Worm (Caenorhabditis elegans): ENCODE results near the gene T20G5.8.
"Not testable (repeated sequence)": the region's sequence is repeated elsewhere in the genome, so short reads cannot be mapped to it uniquely, and the experiment has no call there.

Gene T20G5.8

DNA sequence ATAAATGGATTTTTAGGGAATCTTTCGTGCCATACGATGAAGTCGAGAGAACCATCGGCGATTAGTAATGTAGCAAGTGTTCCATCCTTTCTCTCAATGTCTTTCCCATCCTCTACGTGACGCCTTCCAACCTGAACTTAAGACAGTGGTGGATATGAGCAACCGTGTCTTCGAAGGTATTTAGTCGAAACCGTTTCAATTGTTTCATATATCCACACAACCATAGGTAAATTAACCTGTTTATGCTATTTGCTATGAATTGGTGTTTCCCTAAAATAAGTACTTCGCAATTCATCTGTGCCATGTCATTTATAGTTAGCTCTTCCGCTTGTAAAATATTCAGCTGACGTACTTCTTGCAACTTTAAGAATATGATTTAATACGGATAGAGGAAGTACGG, 3.2 kb upstream of the T20G5.8 start:
- TF ChIP-seq unc-62 (GFP tag; optimal IDR thresholded peaks at IDR 0.05): no peak

ce11 chrIII:10196796-10197195, 2.4 kb upstream of the T20G5.8 start:
- TF ChIP-seq unc-62 (GFP tag; optimal IDR thresholded peaks at IDR 0.05): no peak

- TF ChIP-seq unc-62 (GFP tag; optimal IDR thresholded peaks at IDR 0.05): no peak
Measured at ce11 chrIII:10197416-10197815, 1.7 kb upstream of the T20G5.8 start, which contains the start of gene dod-6. TSS of gene dod-6 (plus strand) at chrIII:10197716.

- no peak for TF ChIP-seq unc-62 (GFP tag; optimal IDR thresholded peaks at IDR 0.05)
Measured at ce11 chrIII:10201235-10201634, 2.1 kb downstream of the T20G5.8 start, which contains the start of the genes T20G5.13 and T20G5.12. TSS of gene T20G5.13 (minus strand) at chrIII:10201335. TSS of gene T20G5.12 (plus strand) at chrIII:10201604.

DNA sequence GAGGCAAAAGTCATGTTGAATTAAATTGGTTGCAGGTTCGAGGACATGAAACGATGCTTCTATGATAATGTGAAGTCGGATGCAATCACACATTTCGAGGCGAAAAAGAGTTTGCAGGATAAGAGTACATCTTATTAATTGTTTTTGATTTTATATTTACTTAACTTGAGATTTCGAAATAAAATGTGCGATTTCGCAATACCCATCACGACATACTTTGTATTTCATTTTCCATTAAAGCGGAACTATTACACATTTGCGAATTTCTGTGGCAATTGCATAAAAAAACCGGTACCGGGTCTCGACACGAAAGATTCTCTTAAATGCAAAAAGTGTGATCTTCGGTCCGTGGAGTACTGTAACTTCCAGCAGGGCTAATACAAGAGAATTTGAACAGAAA, 3.2 kb downstream of the T20G5.8 start:
- TF ChIP-seq unc-62 (GFP tag; optimal IDR thresholded peaks at IDR 0.05): no peak

DNA sequence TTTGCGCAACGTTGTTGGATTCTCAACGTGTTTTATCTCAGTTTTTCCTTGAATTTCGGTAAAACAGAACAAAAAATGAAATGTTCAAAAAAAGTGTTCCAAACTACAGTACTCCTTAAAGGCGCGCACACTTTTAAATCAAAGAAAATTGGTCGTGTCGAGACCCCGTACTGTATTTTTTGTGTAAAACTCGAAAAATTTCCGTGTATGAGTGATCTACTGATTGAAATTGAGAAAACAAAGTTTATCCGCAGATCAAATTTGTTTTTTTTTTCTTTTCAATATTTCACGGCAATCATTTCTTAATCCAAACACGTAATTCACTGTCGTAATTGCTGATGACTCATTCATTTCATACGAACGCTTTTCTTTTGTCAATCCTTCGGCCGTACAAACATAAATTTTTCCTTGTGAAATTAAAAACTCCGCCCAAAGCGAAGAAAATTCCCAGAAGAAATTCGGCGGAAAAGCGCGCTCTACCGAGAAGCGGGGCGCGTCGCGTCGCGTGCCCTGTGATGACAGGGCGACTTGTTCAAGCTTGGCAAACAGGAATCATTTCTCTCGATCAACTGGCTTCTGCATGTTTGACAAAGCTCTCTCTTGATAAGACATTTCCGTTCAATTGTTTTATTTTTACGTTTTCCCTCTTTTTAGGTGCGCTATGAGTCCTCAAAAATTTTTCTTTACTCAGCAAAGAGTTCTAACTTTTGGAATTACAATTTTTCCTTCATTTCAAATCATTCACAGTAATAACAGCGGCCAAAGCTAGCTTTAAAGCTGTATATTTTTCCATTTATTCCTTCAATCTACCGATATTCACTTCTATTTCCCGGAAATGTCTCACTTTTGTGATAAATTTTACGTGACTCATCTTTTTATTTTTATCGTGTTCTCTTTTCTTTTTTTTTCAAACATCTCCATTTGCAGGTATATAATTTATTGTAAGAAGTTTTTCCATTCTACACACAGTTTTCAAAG, 4.0 kb downstream of the T20G5.8 start, which contains the start of gene chc-1:
Gene chc-1, plus strand, starts transcription at position 928 of the 978 bp plus-strand sequence.
- no peak for TF ChIP-seq unc-62 (GFP tag; optimal IDR thresholded peaks at IDR 0.05)

DNA sequence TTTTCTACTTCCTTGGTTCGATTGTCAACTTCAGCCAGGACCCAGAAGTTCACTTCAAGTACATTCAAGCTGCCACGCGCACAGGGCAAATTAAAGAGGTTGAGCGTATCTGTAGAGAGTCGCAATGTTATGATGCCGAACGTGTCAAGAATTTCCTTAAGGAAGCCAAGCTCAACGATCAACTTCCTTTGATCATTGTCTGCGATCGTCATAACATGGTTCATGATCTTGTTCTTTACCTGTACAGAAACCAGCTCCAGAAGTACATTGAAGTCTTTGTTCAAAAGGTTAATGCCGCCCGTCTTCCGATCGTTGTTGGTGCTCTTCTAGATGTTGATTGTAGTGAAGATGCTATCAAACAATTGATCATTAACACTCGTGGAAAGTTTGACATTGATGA, 7.2 kb downstream of the T20G5.8 start:
- no peak for TF ChIP-seq unc-62 (GFP tag; optimal IDR thresholded peaks at IDR 0.05)

- no peak for TF ChIP-seq unc-62 (GFP tag; optimal IDR thresholded peaks at IDR 0.05)
Measured at ce11 chrIII:10209703-10210102, 10.6 kb downstream of the T20G5.8 start, which contains the start of gene T20G5.9. TSS of gene T20G5.9 (plus strand) at chrIII:10209840.

- TF ChIP-seq unc-62 (GFP tag; optimal IDR thresholded peaks at IDR 0.05): no peak
Measured at ce11 chrIII:10211889-10212494, 12.8 kb downstream of the T20G5.8 start, which contains the start of the genes blos-1 and best-18. TSS of gene blos-1 (minus strand) at chrIII:10211946. TSS of gene best-18 (plus strand) at chrIII:10212396.

DNA sequence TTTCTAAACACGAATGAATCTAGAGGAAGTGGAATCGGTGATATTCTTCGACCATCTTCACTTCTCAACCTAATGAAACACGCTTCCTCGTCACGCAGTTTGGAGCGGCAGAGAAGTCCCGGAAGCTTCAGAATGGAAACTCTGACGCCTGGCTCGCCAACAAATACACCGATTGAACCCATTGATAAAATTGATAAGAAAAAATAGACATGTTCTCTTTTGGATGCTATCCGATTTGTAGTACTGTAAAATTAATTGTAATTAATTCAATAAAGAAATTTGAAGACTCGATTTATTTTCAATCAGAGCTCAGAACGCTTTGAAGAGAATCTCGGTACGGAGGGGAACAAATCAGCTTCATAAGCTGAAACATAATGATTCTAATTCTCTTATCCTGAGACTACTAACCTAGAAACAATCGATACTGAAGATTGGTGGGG, 15.4 kb downstream of the T20G5.8 start:
- no peak for TF ChIP-seq unc-62 (GFP tag; optimal IDR thresholded peaks at IDR 0.05)

DNA sequence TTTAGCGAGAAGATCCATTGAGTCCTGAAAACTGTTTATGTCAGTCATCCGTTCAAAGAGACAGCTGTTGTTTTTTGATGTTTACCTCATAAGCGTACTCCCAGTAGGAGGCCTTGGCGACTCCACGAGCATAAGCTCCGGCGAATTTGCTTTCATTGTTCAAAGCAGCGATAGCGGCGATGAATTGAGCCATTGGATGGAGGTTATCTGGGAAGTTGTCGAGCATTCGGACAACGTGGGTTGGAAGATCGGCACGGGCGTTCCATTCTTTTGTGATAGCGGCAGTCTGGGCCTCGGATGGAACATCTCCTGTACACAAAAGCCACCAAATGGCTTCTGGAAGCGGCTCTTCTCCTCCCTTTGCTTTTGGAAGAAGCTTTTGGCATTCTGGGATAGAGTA, 16.7 kb downstream of the T20G5.8 start:
- TF ChIP-seq unc-62 (GFP tag; optimal IDR thresholded peaks at IDR 0.05): no peak

- no peak for TF ChIP-seq unc-62 (GFP tag; optimal IDR thresholded peaks at IDR 0.05)
Measured at ce11 chrIII:10216585-10217278, 17.6 kb downstream of the T20G5.8 start, which contains the start of gene cts-1. TSS of gene cts-1 (minus strand) at chrIII:10216635.

DNA sequence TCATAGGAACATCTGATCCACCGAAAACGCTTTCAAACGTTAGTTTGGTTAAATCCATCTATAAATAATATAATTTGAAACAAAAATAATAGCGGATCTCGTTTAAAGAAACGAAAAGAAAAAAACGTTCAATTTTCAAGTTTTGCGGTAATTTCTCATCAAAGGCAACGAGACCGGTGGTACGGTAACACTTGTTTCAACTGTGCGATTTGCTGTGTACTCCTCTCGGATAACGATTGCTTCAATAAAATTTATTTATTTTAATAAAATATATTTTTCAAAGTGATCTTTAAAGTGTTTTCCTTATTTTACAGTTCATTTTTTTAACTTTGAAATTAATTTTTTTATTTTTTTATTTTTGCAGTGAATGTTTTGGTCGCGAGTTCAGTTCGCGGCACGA, 19.4 kb downstream of the T20G5.8 start, which contains the start of the genes rde-4 and cox-14:
Gene rde-4, minus strand, starts transcription at position 60 of the 400 bp plus-strand sequence.
Gene cox-14, plus strand, starts transcription at position 356 of the 400 bp plus-strand sequence.
- TF ChIP-seq unc-62 (GFP tag; optimal IDR thresholded peaks at IDR 0.05): no peak

DNA sequence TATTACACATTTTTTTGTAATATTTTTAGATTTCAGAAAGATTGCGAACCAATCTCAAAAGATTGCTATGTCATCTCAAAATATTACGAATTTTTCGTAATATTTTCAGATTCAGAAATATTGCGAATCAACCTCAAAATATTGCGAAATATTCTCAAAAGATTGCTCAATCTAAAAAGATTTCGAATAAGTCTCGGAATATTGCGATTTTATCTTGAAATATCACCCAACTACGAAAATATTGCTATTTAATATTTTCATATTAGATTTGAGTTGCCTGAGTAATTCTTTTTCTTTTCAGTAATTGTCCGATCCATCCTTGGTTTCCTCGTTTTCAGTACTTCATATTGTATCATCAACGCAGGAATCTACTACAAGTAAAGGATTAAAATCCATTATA, 22.7 kb downstream of the T20G5.8 start, which contains the start of gene Y70G10A.4:
Gene Y70G10A.4, plus strand, starts transcription at position 301 of the 400 bp plus-strand sequence.
- TF ChIP-seq unc-62 (GFP tag; optimal IDR thresholded peaks at IDR 0.05): not testable (repeated sequence)

ce11 chrIII:10231641-10232040, 32.5 kb downstream of the T20G5.8 start:
- TF ChIP-seq unc-62 (GFP tag; optimal IDR thresholded peaks at IDR 0.05): no peak
